Fruit fly (Drosophila melanogaster) whole organism, embryonic: ENCODE data around the gene AP-1mu.

Source experiments
- Atf6 ChIP-seq: fragments of 200-800 bp; sonication (Bioruptor generic); IDR thresholded peaks from 2 replicates; pipeline ENCODE4 v1.3.6; 2022; ENCODE audit warnings: missing biosample characterization, missing genetic modification characterization
- Bgb ChIP-seq: fragments of 200-800 bp; sonication (Bioruptor generic); IDR thresholded peaks from 2 replicates; pipeline ENCODE4 v1.3.6; 2022; ENCODE audit warnings: missing biosample characterization, missing genetic modification characterization; ENCODE audit not compliant: partially characterized antibody
- CG10979 ChIP-seq: fragments of 200-800 bp; sonication (Bioruptor generic); optimal IDR thresholded peaks from 2 replicates; lab custom pipeline; 2018; ENCODE audit warnings: missing biosample characterization, mild to moderate bottlenecking, missing genetic modification characterization, moderate library complexity
- CG11085 ChIP-seq: fragments of 200-800 bp; sonication (Bioruptor generic); IDR thresholded peaks from 2 replicates; pipeline ENCODE4 v1.3.6; 2022; ENCODE audit warnings: missing biosample characterization, missing genetic modification characterization
- CG12104 ChIP-seq: fragments of 200-800 bp; sonication (Bioruptor generic); optimal IDR thresholded peaks from 3 replicates; lab custom pipeline; 2016; ENCODE audit warnings: missing biosample characterization, missing genetic modification characterization
- CG13287 ChIP-seq: fragments of 200-800 bp; sonication (Bioruptor generic); IDR thresholded peaks from 2 replicates; pipeline ENCODE4 v1.3.6; 2022; ENCODE audit warnings: missing biosample characterization, missing genetic modification characterization; ENCODE audit not compliant: partially characterized antibody
- CG14014 ChIP-seq: fragments of 200-800 bp; sonication (Bioruptor generic); IDR thresholded peaks from 2 replicates; pipeline ENCODE4 v1.3.6; 2022; ENCODE audit warnings: missing biosample characterization, missing genetic modification characterization
- CG15269 ChIP-seq: fragments of 200-800 bp; sonication (Bioruptor generic); optimal IDR thresholded peaks from 2 replicates; lab custom pipeline; 2018; ENCODE audit warnings: missing biosample characterization, mild to moderate bottlenecking, missing genetic modification characterization, moderate library complexity
- CG17328 ChIP-seq: fragments of 200-800 bp; sonication (Bioruptor generic); IDR thresholded peaks from 2 replicates; pipeline ENCODE4 v1.3.6; 2022; ENCODE audit warnings: missing biosample characterization, missing genetic modification characterization
- CG17385 ChIP-seq: fragments of 200-800 bp; sonication (Bioruptor generic); optimal IDR thresholded peaks from 3 replicates; lab custom pipeline; 2018; ENCODE audit warnings: missing biosample characterization, mild to moderate bottlenecking, missing genetic modification characterization
- CG2199 ChIP-seq: fragments of 200-800 bp; sonication (Bioruptor generic); IDR thresholded peaks from 3 replicates; pipeline ENCODE4 v1.3.6; 2022; ENCODE audit warnings: missing biosample characterization, missing genetic modification characterization
- CG32772 ChIP-seq: fragments of 200-800 bp; sonication (Bioruptor generic); IDR thresholded peaks from 2 replicates; pipeline ENCODE4 v1.3.6; 2022; ENCODE audit warnings: missing biosample characterization, missing genetic modification characterization
- CG34376 ChIP-seq: fragments of 200-800 bp; sonication (Bioruptor generic); optimal IDR thresholded peaks from 2 replicates; lab custom pipeline; 2018; ENCODE audit warnings: missing biosample characterization, mild to moderate bottlenecking, missing genetic modification characterization
- CG34422 ChIP-seq: fragments of 200-800 bp; sonication (Bioruptor generic); IDR thresholded peaks from 3 replicates; pipeline ENCODE4 v1.3.6; 2022; ENCODE audit warnings: missing biosample characterization, missing genetic modification characterization
- CG5953 ChIP-seq: fragments of 200-800 bp; sonication (Bioruptor generic); IDR thresholded peaks from 2 replicates; pipeline ENCODE4 v1.3.6; 2022; ENCODE audit warnings: missing biosample characterization, missing genetic modification characterization
- CG7928 ChIP-seq: fragments of 200-800 bp; sonication (Bioruptor generic); optimal IDR thresholded peaks from 2 replicates; lab custom pipeline; 2017; ENCODE audit warnings: missing biosample characterization, mild to moderate bottlenecking, missing genetic modification characterization
- CG7987 ChIP-seq: fragments of 200-800 bp; sonication (Bioruptor generic); optimal IDR thresholded peaks from 2 replicates; lab custom pipeline; 2018; ENCODE audit warnings: missing biosample characterization, mild to moderate bottlenecking, missing genetic modification characterization, moderate library complexity
- CG8290 ChIP-seq, 3 experiments: fragments of 200-800 bp; sonication (Bioruptor generic); optimal IDR thresholded peaks; 2 replicates each; lab custom pipeline; 2016 to 2019; ENCODE audit warnings: missing biosample characterization in 3 of 3, missing genetic modification characterization in 3 of 3, mild to moderate bottlenecking in 2 of 3, moderate library complexity in 1 of 3
- CG9215 ChIP-seq: fragments of 200-800 bp; sonication (Bioruptor generic); IDR thresholded peaks from 2 replicates; pipeline ENCODE4 v1.3.6; 2022; ENCODE audit warnings: missing biosample characterization, missing genetic modification characterization
- H15 ChIP-seq: fragments of 200-800 bp; sonication (Bioruptor generic); IDR thresholded peaks from 3 replicates; pipeline ENCODE4 v1.3.6; 2022; ENCODE audit warnings: missing biosample characterization, missing genetic modification characterization
- HHEX ChIP-seq: fragments of 200-800 bp; sonication (Bioruptor generic); optimal IDR thresholded peaks from 3 replicates; lab custom pipeline; 2017; ENCODE audit warnings: missing biosample characterization, mild to moderate bottlenecking, missing genetic modification characterization, missing genetic modification reagents
- Jarid2 ChIP-seq: fragments of 200-800 bp; sonication (Bioruptor generic); optimal IDR thresholded peaks from 3 replicates; lab custom pipeline; 2017; ENCODE audit warnings: mild to moderate bottlenecking, missing biosample characterization, missing genetic modification reagents, missing genetic modification characterization
- Med ChIP-seq: fragments of 200-800 bp; sonication (Bioruptor generic); peaks from one replicate; lab custom pipeline; 2016; ENCODE audit warnings: missing biosample characterization, missing genetic modification characterization, mild to moderate bottlenecking, inconsistent platforms, moderate library complexity
- NFAT ChIP-seq: fragments of 200-800 bp; sonication (Bioruptor generic); IDR thresholded peaks from 2 replicates; pipeline ENCODE4 v1.3.6; 2022; ENCODE audit warnings: missing biosample characterization, missing genetic modification characterization
- Pdp1 ChIP-seq, 2 experiments: fragments of 200-800 bp; sonication (Bioruptor generic); optimal IDR thresholded peaks; 3 replicates each; lab custom pipeline; 2016; ENCODE audit warnings: missing biosample characterization in 2 of 2, missing genetic modification characterization in 2 of 2, mild to moderate bottlenecking in 1 of 2, moderate library complexity in 1 of 2
- Trl ChIP-seq, 3 experiments: fragments of >200 bp in 2 of 3; fragments of 200-800 bp in 1 of 3; sonication (Bioruptor generic) in 1 of 3; optimal IDR thresholded peaks; 2 replicates in 1 of 3; 3 replicates in 2 of 3; lab custom pipeline; 2016 to 2017; ENCODE audit warnings: missing biosample characterization in 1 of 3, missing genetic modification characterization in 1 of 3
- amos ChIP-seq: fragments of 200-800 bp; sonication (Bioruptor generic); IDR thresholded peaks from 2 replicates; pipeline ENCODE4 v1.3.6; 2022; ENCODE audit warnings: missing biosample characterization, missing genetic modification characterization; ENCODE audit not compliant: partially characterized antibody
- ap ChIP-seq: fragments of 200-800 bp; sonication (Bioruptor generic); IDR thresholded peaks from 2 replicates; pipeline ENCODE4 v1.3.6; 2022; ENCODE audit warnings: missing biosample characterization, missing genetic modification characterization
- az2 ChIP-seq: fragments of 200-800 bp; sonication (Bioruptor generic); optimal IDR thresholded peaks from 3 replicates; lab custom pipeline; 2016; ENCODE audit warnings: missing biosample characterization, missing genetic modification characterization
- bbx ChIP-seq: fragments of 200-800 bp; sonication (Bioruptor generic); IDR thresholded peaks from 2 replicates; pipeline ENCODE4 v1.3.6; 2022; ENCODE audit warnings: missing biosample characterization, missing genetic modification characterization; ENCODE audit not compliant: partially characterized antibody
- bsh ChIP-seq, 2 experiments: fragments of 200-800 bp; sonication (Bioruptor generic); optimal IDR thresholded peaks; 2 replicates each; lab custom pipeline; 2017 to 2018; ENCODE audit warnings: mild to moderate bottlenecking in 2 of 2, missing biosample characterization in 2 of 2, missing genetic modification characterization in 2 of 2, moderate library complexity in 1 of 2
- chinmo ChIP-seq: fragments of 200-800 bp; sonication (Bioruptor generic); IDR thresholded peaks from 4 replicates; pipeline ENCODE4 v1.3.6; 2022; ENCODE audit warnings: missing biosample characterization, missing genetic modification characterization; ENCODE audit not compliant: partially characterized antibody
- croc ChIP-seq: fragments of 200-800 bp; sonication (Bioruptor generic); conservative IDR thresholded peaks from 3 replicates; pipeline ENCODE4 v1.3.6; 2022; ENCODE audit warnings: missing biosample characterization, missing genetic modification characterization
- crol ChIP-seq: fragments of 200-800 bp; sonication (Bioruptor generic); IDR thresholded peaks from 2 replicates; pipeline ENCODE4 v1.3.6; 2022; ENCODE audit warnings: missing biosample characterization, missing genetic modification characterization
- fd64A ChIP-seq: fragments of 200-800 bp; sonication (Bioruptor generic); optimal IDR thresholded peaks from 3 replicates; lab custom pipeline; 2018; ENCODE audit warnings: missing biosample characterization, mild to moderate bottlenecking, missing genetic modification characterization
- grn ChIP-seq: fragments of 200-800 bp; sonication (Bioruptor generic); optimal IDR thresholded peaks from 3 replicates; lab custom pipeline; 2017; ENCODE audit warnings: missing biosample characterization, missing genetic modification characterization
- hb ChIP-seq: fragments of 200-800 bp; sonication (Bioruptor generic); IDR thresholded peaks from 3 replicates; pipeline ENCODE4 v1.3.6; 2022; ENCODE audit warnings: missing biosample characterization, missing genetic modification characterization; ENCODE audit not compliant: partially characterized antibody
- inv ChIP-seq: fragments of 200-800 bp; sonication (Bioruptor generic); IDR thresholded peaks from 2 replicates; pipeline ENCODE4 v1.3.6; 2022; ENCODE audit warnings: missing biosample characterization, missing genetic modification characterization; ENCODE audit not compliant: partially characterized antibody
- lab ChIP-seq: fragments of 200-800 bp; sonication (Bioruptor generic); optimal IDR thresholded peaks from 3 replicates; lab custom pipeline; 2017; ENCODE audit warnings: missing biosample characterization, missing genetic modification characterization, mild to moderate bottlenecking, moderate library complexity, missing genetic modification reagents
- odd ChIP-seq: fragments of 200-800 bp; sonication (Bioruptor generic); optimal IDR thresholded peaks from 2 replicates; lab custom pipeline; 2017; ENCODE audit warnings: missing biosample characterization, mild to moderate bottlenecking, missing genetic modification characterization
- psq ChIP-seq: fragments of 200-800 bp; sonication (Bioruptor generic); optimal IDR thresholded peaks from 2 replicates; lab custom pipeline; 2017; ENCODE audit warnings: missing biosample characterization, missing genetic modification characterization
- seq ChIP-seq: fragments of 200-800 bp; sonication (Bioruptor generic); IDR thresholded peaks from 2 replicates; pipeline ENCODE4 v1.3.6; 2022; ENCODE audit warnings: missing biosample characterization, missing genetic modification characterization
- twi ChIP-seq: fragments of 200-800 bp; optimal IDR thresholded peaks from 2 replicates; lab custom pipeline; 2019; ENCODE audit warnings: missing biosample characterization, mild to moderate bottlenecking, missing genetic modification characterization, moderate library complexity
- unc-4 ChIP-seq: fragments of 200-800 bp; sonication (Bioruptor generic); IDR thresholded peaks from 2 replicates; pipeline ENCODE4 v1.3.6; 2022; ENCODE audit warnings: missing biosample characterization, missing genetic modification characterization; ENCODE audit not compliant: partially characterized antibody
- vvl ChIP-seq: fragments of 200-800 bp; sonication (Bioruptor generic); IDR thresholded peaks from 2 replicates; pipeline ENCODE4 v1.3.6; 2022; ENCODE audit warnings: missing biosample characterization, missing genetic modification characterization

AP-1mu gene

dm6 chr3R:9572929-9573811 lies 13.8 kb upstream of the AP-1mu start (continued):
- TF ChIP-seq psq (GFP tag; lab: Kevin White, UChicago) = no peak
- no peak for TF ChIP-seq croc (GFP tag; lab: Robert Waterston, UW)
- peak; percentile 24 for TF ChIP-seq CG34376 (GFP tag; lab: Kevin White, UChicago)
- no peak for TF ChIP-seq odd
- no peak for TF ChIP-seq HHEX (GFP tag; lab: Kevin White, UChicago)
- TF ChIP-seq CG14014 (GFP tag; lab: Robert Waterston, UW) = 0 out of 2 replicates have a peak, but pooled peaks have one; percentile 27
- 0 out of 2 replicates have a peak, but pooled peaks have one; percentile 15 for TF ChIP-seq CG11085 (GFP tag; lab: Robert Waterston, UW)
- TF ChIP-seq bsh (GFP tag; optimal IDR thresholded peaks at IDR 0.05; lab: Kevin White, UChicago) = no peak
- peak; percentile 2 for TF ChIP-seq CG12104 (GFP tag; lab: Kevin White, UChicago)
- TF ChIP-seq Jarid2 (GFP tag; lab: Kevin White, UChicago) = peak; percentile 71
- TF ChIP-seq Med = peak; percentile 80
- TF ChIP-seq amos = peak; percentile 28; the same call in 1 of the 2 replicates
- TF ChIP-seq inv (GFP tag; lab: Robert Waterston, UW) = peak; percentile 11; the same call in 1 of the 2 replicates
- TF ChIP-seq Atf6 = peak; percentile 35; the same call in 1 of the 2 replicates
- peak; percentile 10; the same call in 1 of the 2 replicates for TF ChIP-seq CG13287 (GFP tag; lab: Robert Waterston, UW)
- TF ChIP-seq NFAT (GFP tag; lab: Robert Waterston, UW) = peak; percentile 75; the same call in 1 of the 2 replicates
- TF ChIP-seq hb (GFP tag; lab: Robert Waterston, UW) = 0 out of 3 replicates have a peak, but pooled peaks have one; percentile 39
- TF ChIP-seq CG7928 (GFP tag; lab: Kevin White, UChicago) = no peak
- TF ChIP-seq lab (GFP tag; lab: Kevin White, UChicago) = peak; percentile 53
- TF ChIP-seq CG5953 = 0 out of 2 replicates have a peak, but pooled peaks have one; percentile 26
- TF ChIP-seq grn = peak; percentile 88
- TF ChIP-seq CG17385 (GFP tag; lab: Kevin White, UChicago) = peak; percentile 12
- TF ChIP-seq CG8290 (GFP tag; optimal IDR thresholded peaks at IDR 0.05; lab: Kevin White, UChicago) = no peak
- peak in 1 of 2 experiments; percentile 28 for TF ChIP-seq CG8290 (tag; optimal IDR thresholded peaks at IDR 0.05; lab: Kevin White, UChicago)
- no peak for TF ChIP-seq CG10979 (tag; lab: Kevin White, UChicago)
- peak; percentile 47 for TF ChIP-seq CG7987
- TF ChIP-seq CG34422 (GFP tag; lab: Robert Waterston, UW) = peak; percentile 63; the same call in 1 of the 3 replicates
- TF ChIP-seq ap (GFP tag; lab: Robert Waterston, UW) = no peak
- TF ChIP-seq crol = peak; percentile 86
- TF ChIP-seq CG15269 (tag; lab: Kevin White, UChicago) = peak; percentile 14
- TF ChIP-seq Pdp1 (GFP tag; optimal IDR thresholded peaks at IDR 0.05; lab: Kevin White, UChicago) = peak in 1 of 2 experiments; percentile 96
- no peak for TF ChIP-seq CG9215 (GFP tag; lab: Robert Waterston, UW)
- TF ChIP-seq vvl (GFP tag; lab: Robert Waterston, UW) = peak; percentile 74
- no peak for TF ChIP-seq CG32772 (GFP tag; lab: Robert Waterston, UW)
- no peak for TF ChIP-seq H15 (GFP tag; lab: Robert Waterston, UW)
- TF ChIP-seq twi (tag; lab: Kevin White, UChicago) = no peak
- TF ChIP-seq CG17328 (GFP tag; lab: Robert Waterston, UW) = 0 out of 2 replicates have a peak, but pooled peaks have one; percentile 23
- 0 out of 3 replicates have a peak, but pooled peaks have one; percentile 40 for TF ChIP-seq CG2199 (GFP tag; lab: Robert Waterston, UW)
- TF ChIP-seq Trl (optimal IDR thresholded peaks at IDR 0.05; lab: Kevin White, UChicago) = peak; percentile 89 to 95
- TF ChIP-seq Trl (GFP tag; optimal IDR thresholded peaks at IDR 0.05; lab: Kevin White, UChicago) = no peak
- peak; percentile 43; the same call in 1 of the 2 replicates for TF ChIP-seq Bgb (GFP tag; lab: Robert Waterston, UW)
- TF ChIP-seq bbx (GFP tag; lab: Robert Waterston, UW) = 0 out of 2 replicates have a peak, but pooled peaks have one; percentile 29
- TF ChIP-seq unc-4 (GFP tag; lab: Robert Waterston, UW) = peak; percentile 36
- no peak for TF ChIP-seq az2
- peak; percentile 21 for TF ChIP-seq fd64A (GFP tag; lab: Kevin White, UChicago)
- TF ChIP-seq chinmo = peak; percentile 69; the same call in 2 of the 4 replicates
- peak; percentile 33; the same call in 1 of the 2 replicates for TF ChIP-seq seq
